Worm (Caenorhabditis elegans) whole organism, midembryonic: ENCODE results near the gene C29F4.3.

ENCODE experiments used
- flt-1 ChIP-seq: fragments of 200-800 bp; sonication (Bioruptor generic); IDR thresholded peaks from 2 replicates; pipeline ENCODE4 v1.3.6; 2022; ENCODE audit warnings: missing genetic modification characterization, missing compliant biosample characterization
- klf-2 ChIP-seq: fragments of 200-800 bp; sonication (Bioruptor generic); conservative IDR thresholded peaks from 2 replicates; pipeline ENCODE4 v1.3.6; 2022; ENCODE audit warnings: missing genetic modification reagents, missing genetic modification characterization, missing compliant biosample characterization
- tab-1 ChIP-seq: fragments of 200-800 bp; sonication (Bioruptor generic); IDR thresholded peaks from 2 replicates; pipeline ENCODE4 v1.3.6; 2022; ENCODE audit warnings: missing genetic modification characterization, missing compliant biosample characterization
- ztf-23 ChIP-seq: fragments of 200-800 bp; sonication (Bioruptor generic); IDR thresholded peaks from 2 replicates; pipeline ENCODE4 v1.3.6; 2022; ENCODE audit warnings: missing genetic modification reagents, missing genetic modification characterization, missing compliant biosample characterization

ce11 chrIV:11225206-11225605, 1.4 kb upstream of the C29F4.3 start, which contains the start of gene col-125:
- TF ChIP-seq flt-1 (GFP tag; lab: Robert Waterston, UW): no peak
- no peak for TF ChIP-seq tab-1 (GFP tag; lab: Robert Waterston, UW)
- no peak for TF ChIP-seq klf-2
- TF ChIP-seq ztf-23: no peak
